Fruit fly (Drosophila melanogaster) Kc167 (cell line): ENCODE data around the gene Pdp1.

Source experiments
- Myc ChIP-seq: fragments of >200 bp; optimal IDR thresholded peaks from 2 replicates; lab custom pipeline; 2017; ENCODE audit warnings: missing external identifiers
- Sin3A ChIP-seq: fragments of >200 bp; optimal IDR thresholded peaks from 2 replicates; lab custom pipeline; 2018; ENCODE audit warnings: missing external identifiers
- h ChIP-seq: fragments of >200 bp; optimal IDR thresholded peaks from 3 replicates; lab custom pipeline; 2018; ENCODE audit warnings: missing external identifiers
- insv ChIP-seq: fragments of >200 bp; optimal IDR thresholded peaks from 3 replicates; lab custom pipeline; 2018; ENCODE audit warnings: missing external identifiers
- psq ChIP-seq: fragments of >200 bp; optimal IDR thresholded peaks from 2 replicates; lab custom pipeline; 2017; ENCODE audit warnings: missing external identifiers
- ttk ChIP-seq: sonication (Bioruptor generic); optimal IDR thresholded peaks from 2 replicates; lab custom pipeline; 2017; ENCODE audit warnings: missing external identifiers

Pdp1 gene

DNA sequence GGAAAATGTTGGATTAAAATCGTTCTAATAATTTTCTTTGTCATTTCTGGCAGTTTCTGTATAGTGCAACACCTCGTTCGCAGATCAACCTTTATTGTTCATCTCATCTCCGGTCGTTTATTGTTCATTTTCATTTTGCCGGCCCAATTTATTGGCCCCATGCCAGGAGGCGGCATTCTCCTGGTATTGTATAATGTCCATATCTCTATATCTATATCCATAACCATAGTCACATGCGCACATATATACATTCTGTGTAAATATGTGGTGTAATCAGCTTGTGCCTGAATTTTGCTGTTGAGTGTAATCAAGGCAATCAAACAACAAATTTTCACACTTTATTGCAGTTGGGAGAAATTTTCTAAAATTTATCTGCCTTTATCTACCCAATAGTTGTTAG, 24.6 kb downstream of the Pdp1 start:
- TF ChIP-seq psq (lab: Kevin White, UChicago) = no peak
- no peak for TF ChIP-seq Sin3A (lab: Kevin White, UChicago)
- no peak for TF ChIP-seq ttk
- no peak for TF ChIP-seq h
- no peak for TF ChIP-seq insv (lab: Kevin White, UChicago)
- no peak for TF ChIP-seq Myc

- no peak for TF ChIP-seq h
- TF ChIP-seq Myc = no peak
- no peak for TF ChIP-seq psq (lab: Kevin White, UChicago)
- TF ChIP-seq insv (lab: Kevin White, UChicago) = no peak
- no peak for TF ChIP-seq ttk
These were observed 25.1 kb downstream of the Pdp1 start for dm6 chr3L:7842117-7842516.

DNA sequence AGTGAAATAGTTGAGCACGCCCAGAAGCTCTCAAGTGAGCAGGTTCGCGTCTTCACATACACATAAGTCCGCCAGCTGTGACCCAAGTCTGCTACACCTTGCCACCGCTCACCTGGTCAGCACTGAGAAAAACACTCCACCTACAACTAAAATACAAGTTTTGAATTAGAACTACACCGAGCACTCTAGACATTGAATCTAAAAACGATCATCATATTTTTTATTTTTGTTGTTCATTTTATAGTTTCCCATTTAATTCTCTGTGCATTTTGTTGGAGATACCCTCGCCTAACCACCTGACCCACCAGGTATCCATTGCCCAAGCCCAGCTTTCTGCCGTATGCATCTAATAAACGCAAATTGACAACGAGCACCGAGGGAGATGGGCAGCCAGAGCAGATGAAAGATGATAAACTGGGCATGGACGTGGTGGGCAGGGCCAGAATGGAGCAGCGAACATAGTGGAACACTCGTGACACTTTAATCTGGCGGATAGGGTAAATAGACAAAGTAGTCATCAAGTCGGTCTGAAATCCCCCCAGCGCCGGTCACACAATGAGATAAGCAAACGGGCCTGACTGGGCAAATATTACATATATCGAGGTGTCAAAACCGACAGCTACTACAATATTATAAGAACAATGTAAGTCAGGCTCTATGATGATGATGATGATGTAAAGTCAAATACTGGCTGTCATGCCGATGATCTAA, 25.8 kb downstream of the Pdp1 start:
- TF ChIP-seq Myc = no peak
- TF ChIP-seq h = no peak
- TF ChIP-seq Sin3A (lab: Kevin White, UChicago) = no peak
- TF ChIP-seq psq (lab: Kevin White, UChicago) = no peak
- TF ChIP-seq insv (lab: Kevin White, UChicago) = no peak
- TF ChIP-seq ttk = no peak

DNA sequence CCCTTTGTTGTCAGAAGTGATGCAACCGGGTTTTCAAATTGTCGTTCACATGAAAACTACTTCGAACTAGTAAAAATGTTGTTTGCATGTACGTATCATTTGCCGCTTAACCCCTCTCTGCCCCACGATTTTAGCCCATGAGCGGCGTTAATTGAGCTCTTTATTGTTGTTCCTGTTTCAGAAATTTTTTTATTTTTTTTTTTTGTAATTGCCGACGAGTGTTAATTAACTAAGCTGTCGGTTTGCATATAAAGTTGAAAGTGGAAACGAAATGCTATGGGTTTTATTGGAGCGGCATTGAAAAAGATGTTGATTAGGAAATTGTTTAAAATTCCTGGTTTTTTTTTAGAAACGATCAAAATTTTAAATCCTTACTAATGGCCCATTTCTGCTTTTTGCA, 28.8 kb downstream of the Pdp1 start:
- no peak for TF ChIP-seq Sin3A (lab: Kevin White, UChicago)
- no peak for TF ChIP-seq ttk
- TF ChIP-seq psq (lab: Kevin White, UChicago) = no peak
- TF ChIP-seq Myc = no peak
- TF ChIP-seq h = no peak
- TF ChIP-seq insv (lab: Kevin White, UChicago) = no peak

DNA sequence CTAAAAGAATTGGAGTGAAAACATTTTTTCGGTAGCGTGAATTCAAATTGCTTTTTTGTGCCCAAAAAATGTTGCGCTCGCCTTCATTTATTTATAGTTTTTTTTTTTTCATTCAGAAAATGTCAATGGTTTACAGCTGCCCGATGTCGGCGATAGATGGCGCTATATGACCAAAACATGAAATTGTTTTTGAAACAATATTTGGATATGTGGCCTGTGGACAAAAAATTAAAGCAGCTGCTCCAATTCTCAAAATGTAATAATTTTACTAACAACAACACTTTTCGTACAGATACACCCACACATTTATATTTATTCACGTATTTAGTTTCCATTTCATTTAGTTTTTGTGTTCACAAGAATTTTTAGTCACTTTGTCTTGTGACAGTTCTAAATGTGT, 29.4 kb downstream of the Pdp1 start:
- no peak for TF ChIP-seq ttk
- TF ChIP-seq insv (lab: Kevin White, UChicago) = no peak
- TF ChIP-seq h = no peak
- no peak for TF ChIP-seq Sin3A (lab: Kevin White, UChicago)
- TF ChIP-seq Myc = no peak
- no peak for TF ChIP-seq psq (lab: Kevin White, UChicago)

- TF ChIP-seq Sin3A (lab: Kevin White, UChicago) = no peak
- TF ChIP-seq Myc = no peak
- TF ChIP-seq insv (lab: Kevin White, UChicago) = no peak
These were observed 30.4 kb downstream of the Pdp1 start for dm6 chr3L:7836633-7837394.

DNA sequence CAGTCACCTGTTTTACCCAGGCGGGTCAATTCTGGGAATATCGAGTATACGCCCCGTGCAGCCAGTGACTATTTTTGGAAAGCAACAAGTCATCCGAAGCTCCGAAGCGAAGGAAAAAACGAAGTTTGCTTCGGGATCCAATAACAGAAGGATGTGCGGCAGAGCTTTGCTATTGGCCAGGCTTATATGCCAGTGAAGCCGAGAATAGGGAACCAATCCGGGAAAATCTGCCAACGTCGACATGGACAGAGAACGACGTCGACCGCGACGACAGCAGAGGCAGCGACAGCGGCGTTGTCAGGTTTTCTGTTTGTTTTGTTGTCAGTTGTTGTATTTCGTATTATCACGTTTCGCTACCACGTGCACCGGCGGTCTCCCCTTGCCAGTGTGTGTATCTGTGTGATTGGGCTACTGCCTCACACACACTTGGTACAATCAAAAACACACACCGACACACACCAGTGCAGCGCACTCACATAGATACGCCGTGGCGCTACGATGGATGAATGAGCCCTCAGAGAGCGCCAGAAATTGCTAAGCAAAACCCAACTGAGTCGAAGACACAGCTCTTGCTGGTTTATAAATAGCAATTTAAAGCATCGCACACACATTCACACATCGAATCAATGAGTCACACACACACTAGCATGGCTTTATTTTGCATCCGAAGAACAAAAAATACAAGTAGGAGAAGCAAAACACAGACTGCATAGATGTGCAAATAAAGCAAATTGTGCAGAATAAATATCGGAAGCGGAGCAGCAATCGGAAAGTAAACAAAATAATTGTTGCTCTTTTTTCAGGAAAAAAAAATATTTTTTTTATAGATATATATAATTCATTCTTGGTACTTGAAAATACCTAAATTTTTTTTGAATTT, 32.0 kb downstream of the Pdp1 start:
- TF ChIP-seq ttk (no peak), Sin3A (lab: Kevin White, UChicago) (no peak), psq (lab: Kevin White, UChicago) (no peak), Myc (no peak), insv (lab: Kevin White, UChicago) (no peak), h (no peak)

dm6 chr3L:7833684-7834337, 33.4 kb downstream of the Pdp1 start:
- no peak for TF ChIP-seq insv (lab: Kevin White, UChicago)
- TF ChIP-seq Sin3A (lab: Kevin White, UChicago) = no peak
- no peak for TF ChIP-seq h
- no peak for TF ChIP-seq Myc
- TF ChIP-seq ttk = no peak
- no peak for TF ChIP-seq psq (lab: Kevin White, UChicago)

DNA sequence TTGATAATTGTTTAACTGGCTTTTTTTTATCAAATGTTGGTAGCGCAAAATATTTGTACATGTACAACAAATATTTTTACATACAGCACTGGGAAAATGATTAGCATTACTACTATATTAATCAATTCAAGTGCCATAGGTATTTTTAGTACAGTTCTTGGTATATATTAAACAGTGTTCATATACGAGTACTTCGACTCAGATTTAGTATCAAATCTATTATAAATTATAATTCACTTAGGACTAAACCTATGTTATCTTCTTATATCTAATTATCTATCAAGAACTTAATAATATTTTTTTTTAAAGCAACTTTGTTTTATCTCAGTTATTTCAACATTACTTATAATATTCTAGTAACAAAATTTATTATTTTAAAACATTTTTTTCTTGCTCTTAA, 33.9 kb downstream of the Pdp1 start:
- no peak for TF ChIP-seq h

dm6 chr3L:7831891-7832290, 35.3 kb downstream of the Pdp1 start:
- TF ChIP-seq Myc (no peak), psq (lab: Kevin White, UChicago) (no peak), Sin3A (lab: Kevin White, UChicago) (no peak), insv (lab: Kevin White, UChicago) (no peak), ttk (no peak), h (no peak)

- TF ChIP-seq h (no peak), ttk (no peak), Sin3A (lab: Kevin White, UChicago) (no peak), insv (lab: Kevin White, UChicago) (no peak), Myc (no peak), psq (lab: Kevin White, UChicago) (no peak)
These were observed 36.3 kb downstream of the Pdp1 start for dm6 chr3L:7830890-7831289.

DNA sequence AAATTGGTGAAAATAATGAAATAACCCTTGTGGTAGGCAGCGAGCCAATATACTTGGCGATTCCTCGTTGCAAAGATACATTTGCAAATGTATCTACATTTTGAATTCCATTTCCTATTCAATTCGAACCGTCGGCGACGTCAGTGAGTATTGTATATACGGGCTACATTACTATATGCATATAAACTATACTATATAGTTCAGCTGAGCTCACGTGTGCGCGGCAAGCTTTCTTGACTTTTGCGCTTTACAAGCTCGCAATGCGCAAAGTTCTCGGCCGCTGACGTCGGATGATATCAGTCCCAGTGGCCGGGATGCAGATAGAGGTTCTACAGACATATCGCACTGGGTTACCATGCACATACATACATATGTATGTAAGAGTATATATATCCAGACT, 37.6 kb downstream of the Pdp1 start:
- no peak for TF ChIP-seq insv (lab: Kevin White, UChicago)
- TF ChIP-seq h = no peak
- TF ChIP-seq ttk = no peak
- TF ChIP-seq Sin3A (lab: Kevin White, UChicago) = no peak
- no peak for TF ChIP-seq psq (lab: Kevin White, UChicago)
